Worm (Caenorhabditis elegans) whole organism, early embryonic: Measurements from ENCODE around the gene nuc-1.

ENCODE experiments used
- B0310.2 ChIP-seq: sonication (generic microtip); optimal IDR thresholded peaks from 2 replicates; lab custom pipeline; 2016; ENCODE audit warnings: mild to moderate bottlenecking, missing genetic modification characterization, missing compliant biosample characterization
- F13C5.2 ChIP-seq: sonication (generic microtip); optimal IDR thresholded peaks from 2 replicates; lab custom pipeline; 2017; ENCODE audit warnings: mild to moderate bottlenecking, missing genetic modification characterization, inconsistent platforms, missing compliant biosample characterization
- aly-1 ChIP-seq: sonication (generic microtip); optimal IDR thresholded peaks from 2 replicates; lab custom pipeline; 2016; ENCODE audit warnings: missing genetic modification characterization, missing compliant biosample characterization
- ama-1 ChIP-seq: fragments of 150-350 bp; optimal IDR thresholded peaks from 2 replicates; lab custom pipeline; 2014
- ceh-13 ChIP-seq: fragments of 200-800 bp; sonication (Bioruptor generic); optimal IDR thresholded peaks from 2 replicates; lab custom pipeline; 2018; ENCODE audit warnings: mild to moderate bottlenecking, missing genetic modification characterization, missing compliant biosample characterization
- ets-7 ChIP-seq: sonication (generic microtip); optimal IDR thresholded peaks from 2 replicates; lab custom pipeline; 2016; ENCODE audit warnings: missing genotype, missing genetic modification characterization, missing compliant biosample characterization
- hmbx-1 ChIP-seq: sonication (generic microtip); optimal IDR thresholded peaks from 2 replicates; lab custom pipeline; 2016; ENCODE audit warnings: mild to moderate bottlenecking, missing genetic modification characterization, missing compliant biosample characterization
- hmg-4 ChIP-seq: fragments of 200-800 bp; sonication (Bioruptor generic); optimal IDR thresholded peaks from 2 replicates; lab custom pipeline; 2018; ENCODE audit warnings: mild to moderate bottlenecking, missing genetic modification characterization, missing compliant biosample characterization
- hnd-1 ChIP-seq: sonication (generic microtip); optimal IDR thresholded peaks from 2 replicates; lab custom pipeline; 2016; ENCODE audit warnings: missing genetic modification characterization, missing compliant biosample characterization
- pes-1 ChIP-seq: fragments of 200-800 bp; sonication (Bioruptor generic); IDR thresholded peaks from 2 replicates; pipeline ENCODE4 v1.3.6; 2022; ENCODE audit warnings: missing genetic modification reagents, missing genetic modification characterization, missing compliant biosample characterization
- scrt-1 ChIP-seq: fragments of 200-800 bp; sonication (Bioruptor generic); IDR thresholded peaks from 2 replicates; pipeline ENCODE4 v1.3.6; 2022; ENCODE audit warnings: missing genetic modification characterization, missing compliant biosample characterization
- tbx-11 ChIP-seq: fragments of 200-800 bp; sonication (Bioruptor generic); IDR thresholded peaks from 2 replicates; pipeline ENCODE4 v1.3.6; 2022; ENCODE audit warnings: missing genetic modification characterization, missing compliant biosample characterization

DNA sequence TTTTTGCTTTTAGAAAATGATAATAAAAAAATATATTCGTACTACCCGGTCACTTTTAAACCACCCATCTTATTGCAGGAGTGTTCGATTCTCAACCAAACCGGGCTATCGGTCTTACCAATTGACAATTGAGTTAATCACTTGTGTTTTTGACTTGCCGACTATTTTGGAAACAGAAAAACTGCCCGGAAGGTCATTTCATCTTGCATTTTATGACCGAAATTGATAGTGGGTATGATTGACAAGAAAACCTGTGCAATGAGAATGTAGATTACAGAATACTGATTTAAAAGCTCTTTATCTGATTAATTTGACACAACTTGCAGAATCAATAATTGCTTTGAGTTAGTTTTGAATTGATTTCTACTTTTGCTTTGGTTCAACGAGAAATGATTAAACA, 22.6 kb upstream of the nuc-1 start, which contains the start of gene C07B5.2:
- TF ChIP-seq scrt-1 (GFP tag; lab: Robert Waterston, UW) (no peak), aly-1 (no peak), hmg-4 (GFP tag; lab: Kevin White, UChicago) (no peak), ets-7 (tag; lab: Kevin White, UChicago) (no peak), hmbx-1 (no peak), F13C5.2 (tag; lab: Kevin White, UChicago) (no peak), hnd-1 (tag; lab: Kevin White, UChicago) (no peak), ceh-13 (no peak), ama-1 (no peak), tbx-11 (GFP tag; lab: Robert Waterston, UW) (no peak), pes-1 (GFP tag; lab: Robert Waterston, UW) (no peak), B0310.2 (tag; lab: Kevin White, UChicago) (no peak)
